Fruit fly (Drosophila melanogaster) whole organism, adult: ENCODE results near the gene CG6330.

Experiments used
- CG11617 ChIP-seq: fragments of 200-800 bp; sonication (Bioruptor generic); optimal IDR thresholded peaks from 2 replicates; lab custom pipeline; 2017; ENCODE audit warnings: mild to moderate bottlenecking, missing biosample characterization, missing genetic modification reagents, missing genetic modification characterization
- CG1620 ChIP-seq: fragments of 200-800 bp; sonication (Bioruptor generic); optimal IDR thresholded peaks from 2 replicates; lab custom pipeline; 2016; ENCODE audit warnings: missing biosample characterization, missing genetic modification characterization
- CG33017 ChIP-seq: fragments of 200-800 bp; sonication (Bioruptor generic); optimal IDR thresholded peaks from 2 replicates; lab custom pipeline; 2018; ENCODE audit warnings: missing biosample characterization, mild to moderate bottlenecking, missing genetic modification characterization, moderate library complexity
- CG5204 ChIP-seq: fragments of 200-800 bp; sonication (Bioruptor generic); optimal IDR thresholded peaks from 2 replicates; lab custom pipeline; 2016; ENCODE audit warnings: missing biosample characterization, missing genetic modification characterization
- CG7045 ChIP-seq: fragments of 200-800 bp; sonication (Bioruptor generic); optimal IDR thresholded peaks from 2 replicates; lab custom pipeline; 2017; ENCODE audit warnings: missing biosample characterization, mild to moderate bottlenecking, missing genetic modification characterization
- CG7101 ChIP-seq: fragments of 200-800 bp; sonication (Bioruptor generic); optimal IDR thresholded peaks from 2 replicates; lab custom pipeline; 2018; ENCODE audit warnings: missing biosample characterization, mild to moderate bottlenecking, missing genetic modification characterization, moderate library complexity
- Mnt ChIP-seq: fragments of 200-800 bp; sonication (Bioruptor generic); optimal IDR thresholded peaks from 2 replicates; lab custom pipeline; 2016; ENCODE audit warnings: missing biosample characterization, mild to moderate bottlenecking, missing genetic modification characterization
- bab1 ChIP-seq: fragments of 200-800 bp; sonication (Bioruptor generic); optimal IDR thresholded peaks from 3 replicates; lab custom pipeline; 2019; ENCODE audit warnings: missing biosample characterization, mild to moderate bottlenecking, missing genetic modification characterization, moderate library complexity
- cic ChIP-seq: fragments of 200-800 bp; sonication (Bioruptor generic); optimal IDR thresholded peaks from 2 replicates; lab custom pipeline; 2017; ENCODE audit warnings: missing biosample characterization, mild to moderate bottlenecking, missing genetic modification characterization, moderate library complexity
- tj ChIP-seq: fragments of 200-800 bp; sonication (Bioruptor generic); optimal IDR thresholded peaks from 3 replicates; lab custom pipeline; 2017; ENCODE audit warnings: missing biosample characterization, mild to moderate bottlenecking, missing genetic modification characterization, moderate library complexity

dm6 chr3R:26968823-26969638 lies 10.7 kb upstream of the CG6330 start:
- peak; percentile 96 for TF ChIP-seq tj (GFP tag; lab: Kevin White, UChicago)
- no peak for TF ChIP-seq CG7045 (GFP tag; lab: Kevin White, UChicago)
- peak; percentile 8 for TF ChIP-seq CG33017
- TF ChIP-seq CG1620 (GFP tag; lab: Kevin White, UChicago), result no peak
- TF ChIP-seq CG7101 (tag; lab: Kevin White, UChicago), result no peak
- TF ChIP-seq Mnt, result no peak
- TF ChIP-seq bab1 (GFP tag; lab: Kevin White, UChicago), result peak; percentile 50
- TF ChIP-seq CG11617 (GFP tag; lab: Kevin White, UChicago), result no peak
- TF ChIP-seq cic (GFP tag; lab: Kevin White, UChicago), result no peak
- no peak for TF ChIP-seq CG5204 (GFP tag; lab: Kevin White, UChicago)
